Fruit fly (Drosophila melanogaster) S2 (cell line): ENCODE results near the gene Vinc.

ENCODE experiments used
- CG8478 ChIP-seq: fragments of >200 bp; optimal IDR thresholded peaks from 2 replicates; lab custom pipeline; 2018
- CTCF ChIP-seq, 2 experiments: fragments of >200 bp; optimal IDR thresholded peaks; 2 replicates each; lab custom pipeline; 2018

Vinc gene

dm6 chrX:2225138-2225537 is 2.8 kb upstream of the Vinc start, which contains the start of gene pcx:
pcx (plus strand) TSS chrX:2225296.
- TF ChIP-seq CTCF (optimal IDR thresholded peaks at IDR 0.05; lab: Kevin White, UChicago) (no peak), CG8478 (lab: Kevin White, UChicago) (no peak)

dm6 chrX:2223454-2223853 is 1.1 kb upstream of the Vinc start, which contains the start of gene CG14052:
CG14052 (plus strand) TSS chrX:2223754.
- TF ChIP-seq CTCF (optimal IDR thresholded peaks at IDR 0.05; lab: Kevin White, UChicago): no peak
- TF ChIP-seq CG8478 (lab: Kevin White, UChicago): no peak

dm6 chrX:2221598-2221997 is 769 bp downstream of the Vinc start:
- no peak for TF ChIP-seq CTCF (optimal IDR thresholded peaks at IDR 0.05; lab: Kevin White, UChicago)
- TF ChIP-seq CG8478 (lab: Kevin White, UChicago): no peak

dm6 chrX:2219899-2220298 is 2.5 kb downstream of the Vinc start:
- TF ChIP-seq CG8478 (lab: Kevin White, UChicago) (no peak), CTCF (optimal IDR thresholded peaks at IDR 0.05; lab: Kevin White, UChicago) (no peak)

dm6 chrX:2219246-2219645 is 3.1 kb downstream of the Vinc start:
- TF ChIP-seq CTCF (optimal IDR thresholded peaks at IDR 0.05; lab: Kevin White, UChicago): no peak
- no peak for TF ChIP-seq CG8478 (lab: Kevin White, UChicago)

- TF ChIP-seq CTCF (optimal IDR thresholded peaks at IDR 0.05; lab: Kevin White, UChicago) (no peak), CG8478 (lab: Kevin White, UChicago) (no peak)
These were observed 3.9 kb downstream of the Vinc start for dm6 chrX:2218455-2218854.

- TF ChIP-seq CG8478 (lab: Kevin White, UChicago) (no peak), CTCF (optimal IDR thresholded peaks at IDR 0.05; lab: Kevin White, UChicago) (no peak)
These were observed 8.5 kb downstream of the Vinc start, which contains the start of gene SmydA-8 for dm6 chrX:2213759-2214406. SmydA-8 (minus strand) TSS chrX:2213809.

- TF ChIP-seq CTCF (optimal IDR thresholded peaks at IDR 0.05; lab: Kevin White, UChicago) (no peak), CG8478 (lab: Kevin White, UChicago) (no peak)
These were observed 10.0 kb downstream of the Vinc start for dm6 chrX:2212327-2212820.

dm6 chrX:2208641-2209241 is 13.6 kb downstream of the Vinc start:
- TF ChIP-seq CG8478 (lab: Kevin White, UChicago): no peak
- no peak for TF ChIP-seq CTCF (optimal IDR thresholded peaks at IDR 0.05; lab: Kevin White, UChicago)

dm6 chrX:2203766-2204165 is 18.6 kb downstream of the Vinc start, which contains the start of gene FarO:
FarO (minus strand) TSS chrX:2203866.
- TF ChIP-seq CTCF (optimal IDR thresholded peaks at IDR 0.05; lab: Kevin White, UChicago) (no peak), CG8478 (lab: Kevin White, UChicago) (no peak)

dm6 chrX:2199303-2199702 is 23.1 kb downstream of the Vinc start:
- TF ChIP-seq CTCF (optimal IDR thresholded peaks at IDR 0.05; lab: Kevin White, UChicago): no peak
- no peak for TF ChIP-seq CG8478 (lab: Kevin White, UChicago)

- TF ChIP-seq CTCF (optimal IDR thresholded peaks at IDR 0.05; lab: Kevin White, UChicago) (no peak), CG8478 (lab: Kevin White, UChicago) (no peak)
These were observed 24.1 kb downstream of the Vinc start for dm6 chrX:2198272-2198571.

- TF ChIP-seq CG8478 (lab: Kevin White, UChicago): no peak
- no peak for TF ChIP-seq CTCF (optimal IDR thresholded peaks at IDR 0.05; lab: Kevin White, UChicago)
These were observed 24.7 kb downstream of the Vinc start for dm6 chrX:2197414-2198271.

- no peak for TF ChIP-seq CG8478 (lab: Kevin White, UChicago)
- TF ChIP-seq CTCF (optimal IDR thresholded peaks at IDR 0.05; lab: Kevin White, UChicago): no peak
These were observed 26.2 kb downstream of the Vinc start for dm6 chrX:2196086-2196732.
